Fruit fly (Drosophila melanogaster) whole organism, prepupa: ENCODE data around the gene CG8292.

Experiments
- Blimp-1 ChIP-seq: fragments of 200-800 bp; sonication (Bioruptor generic); optimal IDR thresholded peaks from 3 replicates; lab custom pipeline; 2017; ENCODE audit warnings: missing biosample characterization, missing genetic modification characterization, mild to moderate bottlenecking, moderate library complexity, missing genetic modification reagents
- CG10631 ChIP-seq: fragments of 200-800 bp; sonication (Bioruptor generic); optimal IDR thresholded peaks from 2 replicates; lab custom pipeline; 2016; ENCODE audit warnings: missing biosample characterization, missing genetic modification characterization
- CG10669 ChIP-seq: fragments of 200-800 bp; sonication (Bioruptor generic); optimal IDR thresholded peaks from 3 replicates; lab custom pipeline; 2018; ENCODE audit warnings: missing biosample characterization, mild to moderate bottlenecking, missing genetic modification characterization, moderate library complexity
- CG11762 ChIP-seq: fragments of 200-800 bp; sonication (Bioruptor generic); optimal IDR thresholded peaks from 3 replicates; lab custom pipeline; 2016; ENCODE audit warnings: missing biosample characterization, missing genetic modification characterization; ENCODE audit not compliant: insufficient read depth
- CG11902 ChIP-seq: fragments of 200-800 bp; sonication (Bioruptor generic); optimal IDR thresholded peaks from 3 replicates; lab custom pipeline; 2016; ENCODE audit warnings: missing biosample characterization, missing genetic modification characterization
- CG15336 ChIP-seq: fragments of 200-800 bp; sonication (Bioruptor generic); IDR thresholded peaks from 2 replicates; pipeline ENCODE4 v1.3.6; 2022; ENCODE audit warnings: missing biosample characterization, missing genetic modification characterization
- CG16779 ChIP-seq: fragments of 200-800 bp; sonication (Bioruptor generic); optimal IDR thresholded peaks from 3 replicates; lab custom pipeline; 2017; ENCODE audit warnings: missing biosample characterization, mild to moderate bottlenecking, missing genetic modification characterization
- CG3032 ChIP-seq: fragments of 200-800 bp; optimal IDR thresholded peaks from 2 replicates; lab custom pipeline; 2019; ENCODE audit warnings: missing biosample characterization, mild to moderate bottlenecking, missing genetic modification characterization, moderate library complexity
- CG32006 ChIP-seq: fragments of 200-800 bp; sonication (Bioruptor generic); optimal IDR thresholded peaks from 3 replicates; lab custom pipeline; 2017; ENCODE audit warnings: missing biosample characterization, mild to moderate bottlenecking, missing genetic modification characterization
- CG34406 ChIP-seq: fragments of 200-800 bp; sonication (Bioruptor generic); optimal IDR thresholded peaks from 3 replicates; lab custom pipeline; 2016; ENCODE audit warnings: missing biosample characterization, missing genetic modification characterization
- CG4318 ChIP-seq: fragments of 200-800 bp; sonication (Bioruptor generic); optimal IDR thresholded peaks from 3 replicates; lab custom pipeline; 2017; ENCODE audit warnings: missing biosample characterization, mild to moderate bottlenecking, missing genetic modification characterization
- CG6163 ChIP-seq: fragments of 200-800 bp; sonication (Bioruptor generic); IDR thresholded peaks from 3 replicates; pipeline ENCODE4 v1.3.6; 2022; ENCODE audit warnings: missing biosample characterization, missing genetic modification characterization
- CG6276 ChIP-seq: fragments of 200-800 bp; sonication (Bioruptor generic); optimal IDR thresholded peaks from 2 replicates; lab custom pipeline; 2017; ENCODE audit warnings: missing biosample characterization, mild to moderate bottlenecking, missing genetic modification characterization
- CG6792 ChIP-seq: fragments of 200-800 bp; sonication (Bioruptor generic); optimal IDR thresholded peaks from 3 replicates; lab custom pipeline; 2016; ENCODE audit warnings: missing biosample characterization, missing genetic modification characterization
- CG6808 ChIP-seq: fragments of 200-800 bp; sonication (Bioruptor generic); optimal IDR thresholded peaks from 3 replicates; lab custom pipeline; 2017; ENCODE audit warnings: missing biosample characterization, missing genetic modification characterization, mild to moderate bottlenecking, moderate library complexity, missing genetic modification reagents
- CG6854 ChIP-seq: fragments of 200-800 bp; sonication (Bioruptor generic); optimal IDR thresholded peaks from 2 replicates; lab custom pipeline; 2017; ENCODE audit warnings: missing biosample characterization, mild to moderate bottlenecking, missing genetic modification characterization
- CG7368 ChIP-seq: fragments of 200-800 bp; sonication (Bioruptor generic); optimal IDR thresholded peaks from 3 replicates; lab custom pipeline; 2016; ENCODE audit warnings: missing biosample characterization, missing genetic modification characterization
- CG8119 ChIP-seq: fragments of 200-800 bp; sonication (Bioruptor generic); IDR thresholded peaks from 3 replicates; pipeline ENCODE4 v1.3.6; 2022; ENCODE audit warnings: missing biosample characterization, missing genetic modification characterization
- CG8319 ChIP-seq: fragments of 200-800 bp; sonication (Bioruptor generic); optimal IDR thresholded peaks from 3 replicates; lab custom pipeline; 2016; ENCODE audit warnings: missing biosample characterization, missing genetic modification characterization
- CG9139 ChIP-seq: fragments of 200-800 bp; sonication (Bioruptor generic); optimal IDR thresholded peaks from 3 replicates; lab custom pipeline; 2017; ENCODE audit warnings: missing biosample characterization, mild to moderate bottlenecking, missing genetic modification characterization
- Eip75B ChIP-seq: fragments of 200-800 bp; sonication (Bioruptor generic); optimal IDR thresholded peaks from 3 replicates; lab custom pipeline; 2016; ENCODE audit warnings: missing biosample characterization, missing genetic modification characterization
- Eip78C ChIP-seq: fragments of 200-800 bp; sonication (Bioruptor generic); peaks from one replicate; lab custom pipeline; 2016; ENCODE audit warnings: missing biosample characterization, missing genetic modification characterization
- Eip93F ChIP-seq: fragments of 200-800 bp; sonication (Bioruptor generic); optimal IDR thresholded peaks from 2 replicates; lab custom pipeline; 2016; ENCODE audit warnings: missing biosample characterization, mild to moderate bottlenecking, missing genetic modification characterization
- Ets21C ChIP-seq: fragments of 200-800 bp; sonication (Bioruptor generic); optimal IDR thresholded peaks from 3 replicates; lab custom pipeline; 2016; ENCODE audit warnings: missing biosample characterization, missing genetic modification characterization
- Ets96B ChIP-seq: fragments of 200-800 bp; optimal IDR thresholded peaks from 2 replicates; lab custom pipeline; 2019; ENCODE audit warnings: missing biosample characterization, mild to moderate bottlenecking, missing genetic modification characterization, moderate library complexity
- Gug ChIP-seq: fragments of 200-800 bp; sonication (Bioruptor generic); IDR thresholded peaks from 2 replicates; pipeline ENCODE4 v1.3.6; 2022; ENCODE audit warnings: missing biosample characterization, missing genetic modification characterization
- Hr38 ChIP-seq: sonication (Bioruptor generic); optimal IDR thresholded peaks from 2 replicates; lab custom pipeline; 2016; ENCODE audit warnings: missing biosample characterization, missing genetic modification characterization
- Hr39 ChIP-seq: fragments of 200-800 bp; sonication (Bioruptor generic); optimal IDR thresholded peaks from 2 replicates; lab custom pipeline; 2016; ENCODE audit warnings: missing biosample characterization, missing genetic modification characterization
- Hr4 ChIP-seq: fragments of 200-800 bp; sonication (Bioruptor generic); optimal IDR thresholded peaks from 3 replicates; lab custom pipeline; 2016; ENCODE audit warnings: missing biosample characterization, missing genetic modification characterization
- OdsH ChIP-seq: fragments of 200-800 bp; sonication (Bioruptor generic); optimal IDR thresholded peaks from 3 replicates; lab custom pipeline; 2016; ENCODE audit warnings: missing biosample characterization, missing genetic modification characterization
- Smox ChIP-seq: fragments of 200-800 bp; sonication (Bioruptor generic); optimal IDR thresholded peaks from 3 replicates; lab custom pipeline; 2016; ENCODE audit warnings: missing biosample characterization, missing genetic modification characterization
- Sox102F ChIP-seq: fragments of 200-800 bp; sonication (Bioruptor generic); optimal IDR thresholded peaks from 2 replicates; lab custom pipeline; 2016; ENCODE audit warnings: missing biosample characterization, mild to moderate bottlenecking, missing genetic modification characterization
- Sox15 ChIP-seq: fragments of 200-800 bp; sonication (Bioruptor generic); optimal IDR thresholded peaks from 3 replicates; lab custom pipeline; 2016; ENCODE audit warnings: missing biosample characterization, missing genetic modification characterization
- achi ChIP-seq: fragments of 200-800 bp; sonication (Bioruptor generic); optimal IDR thresholded peaks from 3 replicates; lab custom pipeline; 2016; ENCODE audit warnings: missing biosample characterization, missing genetic modification characterization
- acj6 ChIP-seq: fragments of 200-800 bp; sonication (Bioruptor generic); optimal IDR thresholded peaks from 3 replicates; lab custom pipeline; 2016; ENCODE audit warnings: missing biosample characterization, missing genetic modification characterization
- dsx ChIP-seq: fragments of 200-800 bp; optimal IDR thresholded peaks from 3 replicates; lab custom pipeline; 2019; ENCODE audit warnings: missing biosample characterization, mild to moderate bottlenecking, missing genetic modification characterization, moderate library complexity; ENCODE audit not compliant: poor library complexity, severe bottlenecking
- eg ChIP-seq: fragments of 200-800 bp; sonication (Bioruptor generic); IDR thresholded peaks from 3 replicates; pipeline ENCODE4 v1.3.6; 2022; ENCODE audit warnings: missing biosample characterization, missing genetic modification characterization
- esn ChIP-seq: fragments of 200-800 bp; sonication (Bioruptor generic); optimal IDR thresholded peaks from 2 replicates; lab custom pipeline; 2016; ENCODE audit warnings: missing biosample characterization, mild to moderate bottlenecking, missing genetic modification characterization, moderate library complexity
- fd59A ChIP-seq: fragments of 200-800 bp; sonication (Bioruptor generic); optimal IDR thresholded peaks from 2 replicates; lab custom pipeline; 2017; ENCODE audit warnings: missing biosample characterization, mild to moderate bottlenecking, missing genetic modification characterization, missing genetic modification reagents
- fd85E ChIP-seq: fragments of 200-800 bp; sonication (Bioruptor generic); optimal IDR thresholded peaks from 3 replicates; lab custom pipeline; 2016; ENCODE audit warnings: missing biosample characterization, missing genetic modification characterization
- fkh ChIP-seq: fragments of 200-800 bp; sonication (Bioruptor generic); optimal IDR thresholded peaks from 3 replicates; lab custom pipeline; 2017; ENCODE audit warnings: missing biosample characterization, mild to moderate bottlenecking, missing genetic modification characterization, moderate library complexity
- lz ChIP-seq: fragments of 200-800 bp; sonication (Bioruptor generic); optimal IDR thresholded peaks from 3 replicates; lab custom pipeline; 2016; ENCODE audit warnings: missing biosample characterization, missing genetic modification characterization
- pdm3 ChIP-seq: fragments of 200-800 bp; sonication (Bioruptor generic); optimal IDR thresholded peaks from 3 replicates; lab custom pipeline; 2016; ENCODE audit warnings: missing biosample characterization, missing genetic modification characterization
- salr ChIP-seq, 2 experiments: fragments of 200-800 bp; sonication (Bioruptor generic); optimal IDR thresholded peaks; 3 replicates each; lab custom pipeline; 2016 to 2018; ENCODE audit warnings: missing biosample characterization in 2 of 2, missing genetic modification characterization in 2 of 2, mild to moderate bottlenecking in 1 of 2
- spab ChIP-seq: fragments of 200-800 bp; sonication (Bioruptor generic); optimal IDR thresholded peaks from 2 replicates; lab custom pipeline; 2017; ENCODE audit warnings: missing biosample characterization, mild to moderate bottlenecking, missing genetic modification characterization, missing genetic modification reagents
- ss ChIP-seq, 2 experiments: fragments of 200-800 bp; sonication (Bioruptor generic); optimal IDR thresholded peaks; 2 replicates in 1 of 2; 3 replicates in 1 of 2; lab custom pipeline; 2017 to 2018; ENCODE audit warnings: mild to moderate bottlenecking in 2 of 2, missing biosample characterization in 2 of 2, missing genetic modification characterization in 2 of 2, moderate library complexity in 1 of 2
- topi ChIP-seq: fragments of 200-800 bp; sonication (Bioruptor generic); optimal IDR thresholded peaks from 3 replicates; lab custom pipeline; 2016; ENCODE audit warnings: missing biosample characterization, missing genetic modification characterization
- vri ChIP-seq: fragments of 200-800 bp; sonication (Bioruptor generic); optimal IDR thresholded peaks from 3 replicates; lab custom pipeline; 2016; ENCODE audit warnings: missing biosample characterization, mild to moderate bottlenecking, missing genetic modification characterization

Gene CG8292

dm6 chr2L:8233571-8233970 lies 15.8 kb upstream of the CG8292 start (continued):
- TF ChIP-seq CG10669 (GFP tag; lab: Kevin White, UChicago), result no peak
- TF ChIP-seq Sox102F (GFP tag; lab: Kevin White, UChicago), result no peak
- TF ChIP-seq pdm3 (GFP tag; lab: Kevin White, UChicago), result no peak
- no peak for TF ChIP-seq fd59A (GFP tag; lab: Kevin White, UChicago)
- TF ChIP-seq salr (GFP tag; optimal IDR thresholded peaks at IDR 0.05; lab: Kevin White, UChicago), result no peak
- TF ChIP-seq CG11902 (GFP tag; lab: Kevin White, UChicago), result no peak
- TF ChIP-seq, all 60 proteins: peak for 11

dm6 chr2L:8232389-8232788 lies 14.6 kb upstream of the CG8292 start:
- TF ChIP-seq CG11762, result peak; percentile 81
- TF ChIP-seq Ets21C (GFP tag; lab: Kevin White, UChicago), result peak; percentile 46
- peak; percentile 54 for TF ChIP-seq esn (GFP tag; lab: Kevin White, UChicago)
- peak; percentile 59 for TF ChIP-seq Hr39
- peak; percentile 85 for TF ChIP-seq Ets96B
- TF ChIP-seq CG34406 (GFP tag; lab: Kevin White, UChicago), result peak; percentile 72
- TF ChIP-seq CG10669 (GFP tag; lab: Kevin White, UChicago), result peak; percentile 91
- peak; percentile 82 for TF ChIP-seq OdsH
- TF ChIP-seq Eip93F (GFP tag; lab: Kevin White, UChicago), result no peak
- peak; percentile 92 for TF ChIP-seq CG6808
- TF ChIP-seq Sox15 (GFP tag; lab: Kevin White, UChicago), result peak; percentile 48
- peak; percentile 1 for TF ChIP-seq CG6854 (GFP tag; lab: Kevin White, UChicago)
- TF ChIP-seq CG8119 (GFP tag; lab: Robert Waterston, UW), result peak; percentile 81
- peak; percentile 7 for TF ChIP-seq fd85E (GFP tag; lab: Kevin White, UChicago)
- peak; percentile 82 for TF ChIP-seq Eip75B (GFP tag; lab: Kevin White, UChicago)
- TF ChIP-seq Hr4, result peak; percentile 71
- TF ChIP-seq salr (GFP tag; optimal IDR thresholded peaks at IDR 0.05; lab: Kevin White, UChicago), result peak; percentile 78 to 86
- TF ChIP-seq CG8319, result peak; percentile 70
- TF ChIP-seq dsx, result peak; percentile 88
- TF ChIP-seq achi (GFP tag; lab: Kevin White, UChicago), result peak; percentile 83
- TF ChIP-seq CG15336 (GFP tag; lab: Robert Waterston, UW), result peak; percentile 85
- peak; percentile 48 for TF ChIP-seq Sox102F (GFP tag; lab: Kevin White, UChicago)
- TF ChIP-seq CG32006 (GFP tag; lab: Kevin White, UChicago), result peak; percentile 76
- TF ChIP-seq topi (GFP tag; lab: Kevin White, UChicago), result peak; percentile 57
- peak; percentile 86 for TF ChIP-seq CG9139 (GFP tag; lab: Kevin White, UChicago)
- peak; percentile 73 for TF ChIP-seq CG6792 (GFP tag; lab: Kevin White, UChicago)
- peak; percentile 86 for TF ChIP-seq fd59A (GFP tag; lab: Kevin White, UChicago)
- peak; percentile 89 for TF ChIP-seq spab (GFP tag; lab: Kevin White, UChicago)
- peak; percentile 85 for TF ChIP-seq CG10631
- TF ChIP-seq CG3032 (tag; lab: Kevin White, UChicago), result peak; percentile 91
- TF ChIP-seq Hr38, result no peak
- TF ChIP-seq CG4318 (GFP tag; lab: Kevin White, UChicago), result peak; percentile 57
- TF ChIP-seq Eip78C (GFP tag; lab: Kevin White, UChicago), result peak; percentile 94
- peak; percentile 77 for TF ChIP-seq acj6 (GFP tag; lab: Kevin White, UChicago)
- peak; percentile 49 for TF ChIP-seq Smox
- peak; percentile 82 for TF ChIP-seq eg (GFP tag; lab: Robert Waterston, UW)
- no peak for TF ChIP-seq fkh (GFP tag; lab: Kevin White, UChicago)
- no peak for TF ChIP-seq Blimp-1 (GFP tag; lab: Kevin White, UChicago)
- peak; percentile 83 for TF ChIP-seq CG7368 (GFP tag; lab: Kevin White, UChicago)
- TF ChIP-seq CG6276 (GFP tag; lab: Kevin White, UChicago), result peak; percentile 65
- no peak for TF ChIP-seq vri (GFP tag; lab: Kevin White, UChicago)
- peak; percentile 45 for TF ChIP-seq CG11902 (GFP tag; lab: Kevin White, UChicago)
- peak; percentile 62 for TF ChIP-seq lz
- TF ChIP-seq pdm3 (GFP tag; lab: Kevin White, UChicago), result peak; percentile 77
- TF ChIP-seq Gug (GFP tag; lab: Robert Waterston, UW), result peak; percentile 73
- TF ChIP-seq CG16779 (tag; lab: Kevin White, UChicago), result peak; percentile 60
- peak; percentile 93 for TF ChIP-seq CG6163 (GFP tag; lab: Robert Waterston, UW)
- TF ChIP-seq ss (GFP tag; optimal IDR thresholded peaks at IDR 0.05; lab: Kevin White, UChicago), result peak; percentile 89 to 91
